Fruit fly (Drosophila melanogaster): ENCODE measurements around the gene CG3847.

The CG3847 gene

DNA sequence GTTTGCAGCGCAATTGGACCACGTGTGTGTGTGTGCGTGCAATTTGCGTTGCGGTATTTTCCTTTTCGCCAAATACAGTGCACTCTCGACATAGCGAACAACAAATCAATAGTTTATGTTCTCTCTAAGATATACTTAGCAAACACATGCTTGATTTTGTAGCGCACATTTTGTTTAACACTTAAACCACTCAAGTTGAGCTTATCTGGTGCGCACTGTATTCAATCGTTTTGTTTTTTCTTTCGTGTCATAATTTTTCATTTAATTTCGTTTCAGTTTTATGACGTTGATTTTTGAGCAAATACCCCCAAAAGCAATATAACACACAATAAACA is 19.4 kb downstream of the CG3847 start (continued):
- TF ChIP-seq CG15696 (tag; optimal IDR thresholded peaks at IDR 0.05) (peak; percentile 51), Eip74EF (GFP tag; optimal IDR thresholded peaks at IDR 0.05) (peak in 1 of 2 experiments; percentile 59)

DNA sequence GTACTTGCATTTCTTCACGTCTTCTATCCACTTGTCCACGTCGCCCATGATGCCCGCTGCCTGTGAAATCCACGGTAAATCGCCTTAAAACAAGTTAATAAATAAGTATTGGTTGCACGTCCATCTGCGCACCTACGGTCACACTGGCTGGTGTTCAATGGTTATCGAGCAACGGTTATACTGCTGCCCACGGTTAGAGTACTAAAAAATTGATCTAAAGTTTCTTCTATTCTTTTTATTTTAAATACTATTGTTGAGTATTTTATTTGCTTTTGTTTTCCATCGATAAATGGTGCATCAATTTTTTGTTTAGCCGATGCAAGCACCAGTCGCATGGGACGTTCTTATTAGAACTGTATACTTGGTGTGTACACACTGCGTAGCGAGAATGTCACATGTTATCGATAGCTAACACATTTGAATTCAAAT is 25.9 kb downstream of the CG3847 start, which contains the start of gene PpV:
Gene PpV (minus strand): TSS at position 147 of the 429 bp plus-strand sequence.
- TF ChIP-seq nmo (GFP tag; optimal IDR thresholded peaks at IDR 0.05) (peak; percentile 47), insv (GFP tag; optimal IDR thresholded peaks at IDR 0.05) (peak; percentile 94 to 99), sens (GFP tag) (peak; percentile 37), BtbVII (GFP tag; optimal IDR thresholded peaks at IDR 0.05) (no peak), Sox100B (GFP tag; optimal IDR thresholded peaks at IDR 0.05) (no peak), CG3995 (GFP tag; optimal IDR thresholded peaks at IDR 0.05) (peak; percentile 11), HmgD (GFP tag; optimal IDR thresholded peaks at IDR 0.05) (peak; percentile 41), ind (GFP tag; optimal IDR thresholded peaks at IDR 0.05) (no peak), CG7928 (GFP tag; optimal IDR thresholded peaks at IDR 0.05) (no peak), CG8290 (GFP tag; optimal IDR thresholded peaks at IDR 0.05) (peak; percentile 36), CG8290 (tag; optimal IDR thresholded peaks at IDR 0.05) (no peak), bbx (GFP tag; IDR thresholded peaks at IDR 0.05; ENCODE audit: partially characterized antibody) (peak; percentile 7; the same call in 1 of the 2 replicates), sim (GFP tag; IDR thresholded peaks at IDR 0.05) (no peak), CG12942 (GFP tag; optimal IDR thresholded peaks at IDR 0.05) (no peak), CG17186 (GFP tag; optimal IDR thresholded peaks at IDR 0.05) (peak; percentile 28), Opbp (GFP tag; IDR thresholded peaks at IDR 0.05; ENCODE audit: partially characterized antibody) (peak; percentile 72), CG9437 (GFP tag; optimal IDR thresholded peaks at IDR 0.05) (no peak), Scr (GFP tag; IDR thresholded peaks at IDR 0.05; ENCODE audit: partially characterized antibody) (peak; percentile 58), Poxn (GFP tag; IDR thresholded peaks at IDR 0.05) (no peak), zen (tag; optimal IDR thresholded peaks at IDR 0.05) (peak; percentile 93), gro (GFP tag; optimal IDR thresholded peaks at IDR 0.05) (no peak), CG17328 (GFP tag; IDR thresholded peaks at IDR 0.05) (no peak), CG15696 (tag; optimal IDR thresholded peaks at IDR 0.05) (no peak), Ets97D (GFP tag; optimal IDR thresholded peaks at IDR 0.05) (peak; percentile 82), Sin3A (optimal IDR thresholded peaks at IDR 0.05) (peak; percentile 70), Spps (tag; optimal IDR thresholded peaks at IDR 0.05) (no peak), CG31224 (GFP tag; IDR thresholded peaks at IDR 0.05) (no peak), ems (GFP tag; optimal IDR thresholded peaks at IDR 0.05) (no peak), CG13424 (tag; optimal IDR thresholded peaks at IDR 0.05) (peak; percentile 13), stwl (tag; optimal IDR thresholded peaks at IDR 0.05) (peak; percentile 90), hth (optimal IDR thresholded peaks at IDR 0.05) (no peak), Dip2 (GFP tag; IDR thresholded peaks at IDR 0.05) (no peak), CG3847 (GFP tag; IDR thresholded peaks at IDR 0.05) (peak; percentile 68), CHES-1-like (GFP tag; optimal IDR thresholded peaks at IDR 0.05) (no peak), crp (GFP tag; optimal IDR thresholded peaks at IDR 0.05) (peak in 1 of 2 experiments; percentile 19), CG1603 (tag; optimal IDR thresholded peaks at IDR 0.05) (peak; percentile 62), CG10267 (tag; optimal IDR thresholded peaks at IDR 0.05) (peak; percentile 67), CG8478 (optimal IDR thresholded peaks at IDR 0.05) (no peak), lmd (GFP tag; IDR thresholded peaks at IDR 0.05) (no peak), grau (tag; optimal IDR thresholded peaks at IDR 0.05) (peak; percentile 5), CG32767 (GFP tag; IDR thresholded peaks at IDR 0.05) (no peak), croc (GFP tag; conservative IDR thresholded peaks at IDR 0.05) (no peak), Camta (GFP tag; optimal IDR thresholded peaks at IDR 0.05) (no peak), CG12391 (tag; optimal IDR thresholded peaks at IDR 0.05) (peak; percentile 5), otp (GFP tag; IDR thresholded peaks at IDR 0.05) (peak; percentile 56; the same call in 1 of the 3 replicates), Med (GFP tag) (peak; percentile 24), pfk (GFP tag; optimal IDR thresholded peaks at IDR 0.05) (no peak), CG2712 (tag; optimal IDR thresholded peaks at IDR 0.05) (peak; percentile 26), CG10462 (GFP tag; optimal IDR thresholded peaks at IDR 0.05) (no peak), Gsc (GFP tag; IDR thresholded peaks at IDR 0.05) (no peak)
